Worm (Caenorhabditis elegans) whole organism, L1 larva: Measurements from ENCODE around the gene sox-3.
A peak's percentile ranks its signal among the peaks of the same experiment; 100 is the strongest.

ENCODE experiments used
- F16B12.6 ChIP-seq: fragments of 150-350 bp; optimal IDR thresholded peaks from 2 replicates; lab custom pipeline; 2014; ENCODE audit warnings: missing biosample characterization, missing genetic modification characterization
- ceh-82 ChIP-seq, 3 experiments: fragments of 150-350 bp in 1 of 3; sonication (generic microtip) in 2 of 3; optimal IDR thresholded peaks; 2 replicates each; lab custom pipeline; 2014 to 2017; ENCODE audit warnings: missing biosample characterization in 3 of 3, missing genetic modification characterization in 3 of 3
- dsc-1 ChIP-seq: sonication (generic microtip); optimal IDR thresholded peaks from 2 replicates; lab custom pipeline; 2016; ENCODE audit warnings: mild to moderate bottlenecking, missing genetic modification characterization, missing compliant biosample characterization
- efl-1 ChIP-seq, 4 experiments: fragments of 150-350 bp; optimal IDR thresholded peaks in 3 of 4; peaks in 1 of 4; 1 replicate in 1 of 4; 2 replicates in 3 of 4; lab custom pipeline; 2014; ENCODE audit warnings: missing biosample characterization in 2 of 4, missing genetic modification characterization in 2 of 4, missing genetic modification reagents in 2 of 4
- efl-3 ChIP-seq: fragments of 200-800 bp; sonication (Bioruptor generic); optimal IDR thresholded peaks from 2 replicates; lab custom pipeline; 2018; ENCODE audit warnings: mild to moderate bottlenecking, missing genetic modification characterization, missing compliant biosample characterization
- egl-13 ChIP-seq: sonication (generic microtip); optimal IDR thresholded peaks from 2 replicates; lab custom pipeline; 2016; ENCODE audit warnings: missing genotype, missing genetic modification reagents, missing genetic modification characterization, missing compliant biosample characterization
- egl-27 ChIP-seq, 2 experiments: fragments of 150-350 bp in 1 of 2; sonication (generic microtip); optimal IDR thresholded peaks; 3 replicates each; lab custom pipeline; 2017 to 2018; ENCODE audit warnings: missing biosample characterization in 2 of 2, missing genetic modification characterization in 2 of 2, missing genetic modification reagents in 2 of 2
- fkh-4 ChIP-seq: sonication (generic microtip); optimal IDR thresholded peaks from 2 replicates; lab custom pipeline; 2016; ENCODE audit warnings: missing compliant biosample characterization, missing genetic modification characterization, borderline replicate concordance
- hlh-17 ChIP-seq: fragments of 200-800 bp; sonication (Bioruptor generic); optimal IDR thresholded peaks from 2 replicates; lab custom pipeline; 2018; ENCODE audit warnings: missing genetic modification characterization, mild to moderate bottlenecking, missing compliant biosample characterization, moderate library complexity, borderline replicate concordance
- hlh-4 ChIP-seq: sonication (generic microtip); optimal IDR thresholded peaks from 2 replicates; lab custom pipeline; 2016; ENCODE audit warnings: mild to moderate bottlenecking, missing genetic modification characterization, missing compliant biosample characterization
- jun-1 ChIP-seq: fragments of 150-350 bp; optimal IDR thresholded peaks from 2 replicates; lab custom pipeline; 2014; ENCODE audit warnings: missing biosample characterization, missing genetic modification reagents, missing genetic modification characterization
- lin-14 ChIP-seq: fragments of 200-800 bp; sonication (Bioruptor generic); optimal IDR thresholded peaks from 2 replicates; lab custom pipeline; 2018; ENCODE audit warnings: mild to moderate bottlenecking, missing genetic modification characterization, moderate library complexity, missing compliant biosample characterization
- lin-35 ChIP-seq, 2 experiments: fragments of 150-350 bp; optimal IDR thresholded peaks; 2 replicates each; lab custom pipeline; 2014; ENCODE audit warnings: missing biosample characterization in 2 of 2, missing genetic modification characterization in 2 of 2, missing genetic modification reagents in 2 of 2
- lir-3 ChIP-seq: sonication (generic microtip); optimal IDR thresholded peaks from 2 replicates; lab custom pipeline; 2016; ENCODE audit warnings: mild to moderate bottlenecking, missing genetic modification characterization, moderate library complexity, missing compliant biosample characterization; ENCODE audit not compliant: poor library complexity
- mdl-1 ChIP-seq, 2 experiments: fragments of 150-350 bp; optimal IDR thresholded peaks; 2 replicates each; lab custom pipeline; 2014 to 2017; ENCODE audit warnings: missing biosample characterization in 2 of 2, missing genetic modification characterization in 2 of 2, inconsistent platforms in 1 of 2
- mef-2 ChIP-seq: fragments of 150-350 bp; optimal IDR thresholded peaks from 2 replicates; lab custom pipeline; 2014; ENCODE audit warnings: missing biosample characterization, missing genetic modification characterization
- nhr-11 ChIP-seq: fragments of 150-350 bp; optimal IDR thresholded peaks from 2 replicates; lab custom pipeline; 2014; ENCODE audit warnings: missing biosample characterization, missing genetic modification characterization
- nhr-12 ChIP-seq: sonication (generic microtip); optimal IDR thresholded peaks from 2 replicates; lab custom pipeline; 2017; ENCODE audit warnings: missing biosample characterization, missing genetic modification characterization
- nhr-71 ChIP-seq: sonication (generic microtip); optimal IDR thresholded peaks from 2 replicates; lab custom pipeline; 2016; ENCODE audit warnings: mild to moderate bottlenecking, missing genetic modification characterization, moderate library complexity, missing compliant biosample characterization
- nhr-76 ChIP-seq: sonication (generic microtip); optimal IDR thresholded peaks from 2 replicates; lab custom pipeline; 2017; ENCODE audit warnings: missing biosample characterization, missing genetic modification characterization
- nhr-90 ChIP-seq: sonication (generic microtip); optimal IDR thresholded peaks from 2 replicates; lab custom pipeline; 2016; ENCODE audit warnings: mild to moderate bottlenecking, missing genetic modification characterization, missing compliant biosample characterization; ENCODE audit not compliant: poor library complexity
- pag-3 ChIP-seq: sonication (generic microtip); optimal IDR thresholded peaks from 2 replicates; lab custom pipeline; 2017; ENCODE audit warnings: missing genetic modification characterization, mild to moderate bottlenecking, missing compliant biosample characterization, antibody characterized with exemption, borderline replicate concordance; ENCODE audit not compliant: insufficient read depth
- pax-3 ChIP-seq: fragments of 200-800 bp; sonication (Bioruptor generic); optimal IDR thresholded peaks from 2 replicates; lab custom pipeline; 2018; ENCODE audit warnings: mild to moderate bottlenecking, missing genetic modification characterization, moderate library complexity, missing compliant biosample characterization
- pqm-1 ChIP-seq: sonication (generic microtip); optimal IDR thresholded peaks from 3 replicates; lab custom pipeline; 2017; ENCODE audit warnings: missing biosample characterization, missing genetic modification characterization
- rnt-1 ChIP-seq: sonication (generic microtip); optimal IDR thresholded peaks from 2 replicates; lab custom pipeline; 2016; ENCODE audit warnings: mild to moderate bottlenecking, missing genetic modification characterization, moderate library complexity, missing compliant biosample characterization
- snpc-4 ChIP-seq: fragments of 150-350 bp; optimal IDR thresholded peaks from 2 replicates; lab custom pipeline; 2014; ENCODE audit warnings: missing biosample characterization, missing genetic modification characterization
- snu-23 ChIP-seq: sonication (generic microtip); optimal IDR thresholded peaks from 2 replicates; lab custom pipeline; 2016; ENCODE audit warnings: missing genetic modification characterization, missing compliant biosample characterization
- sptf-1 ChIP-seq: fragments of 150-350 bp; optimal IDR thresholded peaks from 2 replicates; lab custom pipeline; 2014; ENCODE audit warnings: missing biosample characterization, missing genetic modification characterization
- swsn-7 ChIP-seq: sonication (generic microtip); optimal IDR thresholded peaks from 2 replicates; lab custom pipeline; 2016; ENCODE audit warnings: missing genetic modification characterization, missing compliant biosample characterization
- unc-130 ChIP-seq: fragments of 150-350 bp; optimal IDR thresholded peaks from 2 replicates; lab custom pipeline; 2017; ENCODE audit warnings: missing biosample characterization, missing genetic modification characterization, inconsistent platforms
- zip-4 ChIP-seq: fragments of 200-800 bp; sonication (Bioruptor generic); optimal IDR thresholded peaks from 2 replicates; lab custom pipeline; 2018; ENCODE audit warnings: mild to moderate bottlenecking, missing genetic modification characterization, moderate library complexity, missing compliant biosample characterization
- ztf-4 ChIP-seq: fragments of 150-350 bp; optimal IDR thresholded peaks from 2 replicates; lab custom pipeline; 2014; ENCODE audit warnings: missing biosample characterization, missing genetic modification characterization

sox-3 gene

ce11 chrX:14736220-14736619, 43.4 kb upstream of the sox-3 start:
- peak; percentile 35 for TF ChIP-seq snpc-4 (tag; lab: Kevin White, UChicago)
- no peak for TF ChIP-seq sptf-1 (tag; lab: Kevin White, UChicago)

- TF ChIP-seq ceh-82 (tag; optimal IDR thresholded peaks at IDR 0.05; lab: Kevin White, UChicago), result no peak
- no peak for TF ChIP-seq efl-3 (GFP tag; lab: Kevin White, UChicago)
- peak; percentile 38 for TF ChIP-seq rnt-1 (tag; lab: Kevin White, UChicago)
- no peak for TF ChIP-seq mef-2 (tag; lab: Kevin White, UChicago)
- TF ChIP-seq nhr-90 (tag; lab: Kevin White, UChicago), result no peak
- TF ChIP-seq lin-14 (GFP tag; lab: Kevin White, UChicago), result peak; percentile 70
- TF ChIP-seq pqm-1 (tag; lab: Kevin White, UChicago), result no peak
- no peak for TF ChIP-seq hlh-17 (GFP tag; lab: Kevin White, UChicago)
- no peak for TF ChIP-seq pax-3 (tag; lab: Kevin White, UChicago)
- TF ChIP-seq unc-130 (tag; lab: Kevin White, UChicago), result peak; percentile 29
- TF ChIP-seq pag-3, result peak; percentile 43
- TF ChIP-seq snu-23 (GFP tag; lab: Kevin White, UChicago), result peak; percentile 7
- peak; percentile 83 for TF ChIP-seq dsc-1 (tag; lab: Kevin White, UChicago)
- peak; percentile 41 for TF ChIP-seq nhr-71 (tag; lab: Kevin White, UChicago)
- TF ChIP-seq zip-4 (GFP tag; lab: Kevin White, UChicago), result no peak
- peak in 1 of 2 experiments; percentile 8 for TF ChIP-seq mdl-1 (tag; optimal IDR thresholded peaks at IDR 0.05; lab: Kevin White, UChicago)
- TF ChIP-seq fkh-4 (tag; lab: Kevin White, UChicago), result peak; percentile 18
Measured at ce11 chrX:14731828-14732331, 39.1 kb upstream of the sox-3 start, which contains the start of gene F33C8.4. Gene F33C8.4, plus strand, starts transcription at chrX:14732281.

ce11 chrX:14729319-14729718, 36.5 kb upstream of the sox-3 start, which contains the start of gene tsp-8:
Gene tsp-8, minus strand, starts transcription at chrX:14729503.
- TF ChIP-seq rnt-1 (tag; lab: Kevin White, UChicago) (peak; percentile 51), nhr-12 (tag; lab: Kevin White, UChicago) (no peak), efl-1 (optimal IDR thresholded peaks at IDR 0.05; lab: Kevin White, UChicago) (no peak), efl-1 (GFP tag; optimal IDR thresholded peaks at IDR 0.05 in 1 of 2; lab: Kevin White, UChicago) (peak in 1 of 2 experiments; percentile 42), pag-3 (peak; percentile 75), lin-14 (GFP tag; lab: Kevin White, UChicago) (peak; percentile 50), dsc-1 (tag; lab: Kevin White, UChicago) (peak; percentile 33), nhr-11 (tag; lab: Kevin White, UChicago) (no peak)

ce11 chrX:14724935-14725334, 32.1 kb upstream of the sox-3 start:
- TF ChIP-seq egl-13 (tag; lab: Kevin White, UChicago) (no peak), F16B12.6 (tag; lab: Kevin White, UChicago) (no peak), lir-3 (tag; lab: Kevin White, UChicago) (no peak), hlh-4 (tag; lab: Kevin White, UChicago) (no peak), swsn-7 (tag; lab: Kevin White, UChicago) (no peak), egl-27 (tag; optimal IDR thresholded peaks at IDR 0.05; lab: Kevin White, UChicago) (no peak), nhr-76 (tag; lab: Kevin White, UChicago) (no peak), pag-3 (no peak), lin-35 (GFP tag; optimal IDR thresholded peaks at IDR 0.05; lab: Kevin White, UChicago) (no peak), fkh-4 (tag; lab: Kevin White, UChicago) (no peak), mef-2 (tag; lab: Kevin White, UChicago) (no peak), ztf-4 (tag; lab: Kevin White, UChicago) (no peak), jun-1 (tag; lab: Kevin White, UChicago) (no peak), efl-3 (GFP tag; lab: Kevin White, UChicago) (no peak)
